Fruit fly (Drosophila melanogaster) whole organism, prepupa: ENCODE data around the gene stas.
A peak's percentile ranks its signal among the peaks of the same experiment; 100 is the strongest.

Experiments used
- CG10631 ChIP-seq: fragments of 200-800 bp; sonication (Bioruptor generic); optimal IDR thresholded peaks from 2 replicates; lab custom pipeline; 2016; ENCODE audit warnings: missing biosample characterization, missing genetic modification characterization
- CG15336 ChIP-seq: fragments of 200-800 bp; sonication (Bioruptor generic); IDR thresholded peaks from 2 replicates; pipeline ENCODE4 v1.3.6; 2022; ENCODE audit warnings: missing biosample characterization, missing genetic modification characterization
- CG1621 ChIP-seq: fragments of 200-800 bp; sonication (Bioruptor generic); optimal IDR thresholded peaks from 3 replicates; lab custom pipeline; 2018; ENCODE audit warnings: missing biosample characterization, mild to moderate bottlenecking, missing genetic modification characterization
- CG34406 ChIP-seq: fragments of 200-800 bp; sonication (Bioruptor generic); optimal IDR thresholded peaks from 3 replicates; lab custom pipeline; 2016; ENCODE audit warnings: missing biosample characterization, missing genetic modification characterization
- CG6163 ChIP-seq: fragments of 200-800 bp; sonication (Bioruptor generic); IDR thresholded peaks from 3 replicates; pipeline ENCODE4 v1.3.6; 2022; ENCODE audit warnings: missing biosample characterization, missing genetic modification characterization
- CG6854 ChIP-seq: fragments of 200-800 bp; sonication (Bioruptor generic); optimal IDR thresholded peaks from 2 replicates; lab custom pipeline; 2017; ENCODE audit warnings: missing biosample characterization, mild to moderate bottlenecking, missing genetic modification characterization
- Hr39 ChIP-seq: fragments of 200-800 bp; sonication (Bioruptor generic); optimal IDR thresholded peaks from 2 replicates; lab custom pipeline; 2016; ENCODE audit warnings: missing biosample characterization, missing genetic modification characterization
- Lpt ChIP-seq: fragments of 200-800 bp; sonication (Bioruptor generic); optimal IDR thresholded peaks from 3 replicates; lab custom pipeline; 2016; ENCODE audit warnings: missing biosample characterization, missing genetic modification characterization
- cyc ChIP-seq: fragments of 200-800 bp; sonication (Bioruptor generic); optimal IDR thresholded peaks from 3 replicates; lab custom pipeline; 2016; ENCODE audit warnings: missing biosample characterization, missing genetic modification characterization
- dac ChIP-seq: fragments of 200-800 bp; sonication (Bioruptor generic); optimal IDR thresholded peaks from 2 replicates; lab custom pipeline; 2017; ENCODE audit warnings: missing biosample characterization, mild to moderate bottlenecking, missing genetic modification characterization
- fkh ChIP-seq: fragments of 200-800 bp; sonication (Bioruptor generic); optimal IDR thresholded peaks from 3 replicates; lab custom pipeline; 2017; ENCODE audit warnings: missing biosample characterization, mild to moderate bottlenecking, missing genetic modification characterization, moderate library complexity
- salr ChIP-seq, 2 experiments: fragments of 200-800 bp; sonication (Bioruptor generic); optimal IDR thresholded peaks; 3 replicates each; lab custom pipeline; 2016 to 2018; ENCODE audit warnings: missing biosample characterization in 2 of 2, missing genetic modification characterization in 2 of 2, mild to moderate bottlenecking in 1 of 2
- ss ChIP-seq, 2 experiments: fragments of 200-800 bp; sonication (Bioruptor generic); optimal IDR thresholded peaks; 2 replicates in 1 of 2; 3 replicates in 1 of 2; lab custom pipeline; 2017 to 2018; ENCODE audit warnings: mild to moderate bottlenecking in 2 of 2, missing biosample characterization in 2 of 2, missing genetic modification characterization in 2 of 2, moderate library complexity in 1 of 2

DNA sequence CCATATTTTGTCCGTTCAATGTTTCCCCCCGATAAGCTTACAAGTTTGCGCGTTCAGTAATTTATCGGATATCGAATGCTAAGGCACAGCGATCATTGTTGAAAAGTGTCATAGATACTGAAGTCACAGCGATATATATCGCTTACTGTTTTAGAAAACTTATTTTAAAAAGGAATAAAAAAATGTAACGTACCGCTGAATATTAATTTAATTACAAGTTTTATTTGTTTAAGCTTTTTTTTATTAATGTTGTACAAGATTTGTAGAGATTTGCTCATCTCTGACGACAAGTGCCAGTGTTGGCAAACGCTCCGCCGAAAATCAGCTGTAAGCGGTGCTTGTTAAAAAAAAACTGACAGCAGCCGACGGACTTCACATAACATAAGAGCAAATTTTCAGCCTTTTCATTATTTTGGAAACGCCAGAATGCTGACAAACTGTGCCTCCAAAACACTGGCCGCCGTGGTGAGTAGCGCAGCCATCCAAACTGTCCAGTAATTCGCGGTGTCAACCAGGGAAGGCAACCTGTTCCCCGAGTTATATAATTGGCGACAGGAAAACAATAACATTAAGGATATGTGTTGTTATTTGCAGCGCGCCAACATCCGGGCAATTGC, 4.4 kb upstream of the stas start, which contains the start of the genes corolla and ND-24:
- TF ChIP-seq CG1621 (tag; lab: Kevin White, UChicago), result no peak
- peak; percentile 80 for TF ChIP-seq CG6163 (GFP tag; lab: Robert Waterston, UW)
- TF ChIP-seq dac (GFP tag; lab: Kevin White, UChicago), result peak; percentile 10
- peak; percentile 61 for TF ChIP-seq CG15336 (GFP tag; lab: Robert Waterston, UW)
- TF ChIP-seq Lpt (GFP tag; lab: Kevin White, UChicago), result peak; percentile 52
- peak; percentile 44 for TF ChIP-seq CG34406
- no peak for TF ChIP-seq ss (GFP tag; optimal IDR thresholded peaks at IDR 0.05; lab: Kevin White, UChicago)
- TF ChIP-seq CG6854 (GFP tag; lab: Kevin White, UChicago), result no peak
- TF ChIP-seq Hr39 (GFP tag; lab: Kevin White, UChicago), result no peak
- TF ChIP-seq salr (GFP tag; optimal IDR thresholded peaks at IDR 0.05; lab: Kevin White, UChicago), result peak in 1 of 2 experiments; percentile 70
- TF ChIP-seq CG10631, result peak; percentile 85
- TF ChIP-seq fkh, result no peak
- peak; percentile 82 for TF ChIP-seq cyc (GFP tag; lab: Kevin White, UChicago)
